Fruit fly (Drosophila melanogaster): ENCODE results near the gene CG10340.

DNA sequence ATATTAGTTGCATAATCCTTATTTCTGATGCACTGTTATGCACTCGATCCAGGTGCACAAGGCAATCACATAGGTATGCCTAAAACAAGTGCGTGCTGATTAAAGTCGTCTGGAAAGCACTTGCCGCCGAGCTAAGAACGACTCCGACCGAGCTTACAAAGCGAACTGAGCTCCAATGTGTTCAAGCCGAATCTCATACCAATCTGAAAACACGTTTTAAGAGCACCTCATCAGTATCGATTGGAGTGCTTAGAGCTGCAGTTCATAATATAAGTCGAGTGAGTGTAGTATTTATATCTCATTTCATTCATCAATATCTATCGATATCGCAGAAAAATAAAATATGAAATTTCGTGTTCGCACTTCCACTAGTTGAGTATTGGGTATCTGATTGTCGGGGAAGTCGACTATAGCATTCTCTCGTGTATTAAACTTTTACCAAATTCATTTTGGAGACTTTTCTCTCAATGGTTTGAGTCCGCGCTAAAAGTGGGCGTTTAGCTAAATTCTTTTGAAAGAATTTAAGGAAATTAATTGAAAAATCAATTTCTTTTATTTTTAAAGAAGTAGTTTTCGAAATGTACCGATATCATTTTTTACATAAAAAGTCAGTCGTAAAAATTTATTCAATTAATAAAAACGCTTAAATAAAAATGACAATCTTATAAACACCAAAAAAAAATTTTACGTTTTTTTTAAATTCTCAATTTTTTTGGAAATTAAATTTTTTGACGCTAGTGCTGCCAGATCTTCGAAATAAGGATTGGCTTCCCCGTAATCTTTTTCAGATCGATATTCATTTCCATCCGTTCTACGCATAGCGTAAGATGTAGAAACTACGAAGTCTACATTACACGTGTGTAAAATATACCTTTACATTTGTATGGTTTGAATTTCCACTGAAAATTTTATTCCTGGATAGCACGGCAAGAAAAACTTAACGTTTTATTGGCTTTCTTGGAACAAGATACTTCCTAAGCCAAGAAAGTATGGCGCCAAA is 41.6 kb upstream of the CG10340 start, which contains the start of gene modSP:
- TF ChIP-seq Sin3A (optimal IDR thresholded peaks at IDR 0.05): no peak
- no peak for TF ChIP-seq h (optimal IDR thresholded peaks at IDR 0.05)
- TF ChIP-seq insv (optimal IDR thresholded peaks at IDR 0.05): no peak
- TF ChIP-seq psq (optimal IDR thresholded peaks at IDR 0.05): no peak
- no peak for TF ChIP-seq ttk (optimal IDR thresholded peaks at IDR 0.05)
- TF ChIP-seq Myc (optimal IDR thresholded peaks at IDR 0.05): no peak
